Fruit fly (Drosophila melanogaster) whole organism, embryonic: ENCODE data around the gene ZnT63C.

ENCODE experiments used
- Bgb ChIP-seq: fragments of 200-800 bp; sonication (Bioruptor generic); IDR thresholded peaks from 2 replicates; pipeline ENCODE4 v1.3.6; 2022; ENCODE audit warnings: missing biosample characterization, missing genetic modification characterization; ENCODE audit not compliant: partially characterized antibody
- Blimp-1 ChIP-seq: fragments of 200-800 bp; sonication (Bioruptor generic); optimal IDR thresholded peaks from 3 replicates; lab custom pipeline; 2018; ENCODE audit warnings: missing biosample characterization, missing genetic modification characterization, mild to moderate bottlenecking, moderate library complexity, missing genetic modification reagents
- CG11247 ChIP-seq: fragments of 200-800 bp; sonication (Bioruptor generic); IDR thresholded peaks from 2 replicates; pipeline ENCODE4 v1.3.6; 2022; ENCODE audit warnings: missing biosample characterization, missing genetic modification characterization
- CG12219 ChIP-seq: fragments of 200-800 bp; sonication (Bioruptor generic); optimal IDR thresholded peaks from 3 replicates; lab custom pipeline; 2018; ENCODE audit warnings: missing biosample characterization, mild to moderate bottlenecking, missing genetic modification characterization
- CG14050 ChIP-seq: fragments of 200-800 bp; sonication (Bioruptor generic); IDR thresholded peaks from 3 replicates; pipeline ENCODE4 v1.3.6; 2022; ENCODE audit warnings: missing biosample characterization, missing genetic modification characterization
- CG14965 ChIP-seq: fragments of 200-800 bp; sonication (Bioruptor generic); optimal IDR thresholded peaks from 2 replicates; lab custom pipeline; 2016; ENCODE audit warnings: missing biosample characterization, missing genetic modification characterization, borderline replicate concordance
- CG15514 ChIP-seq: fragments of 200-800 bp; sonication (Bioruptor generic); optimal IDR thresholded peaks from 3 replicates; lab custom pipeline; 2017; ENCODE audit warnings: missing biosample characterization, missing genetic modification characterization, mild to moderate bottlenecking, moderate library complexity, missing genetic modification reagents
- CG15601 ChIP-seq: fragments of 200-800 bp; sonication (Bioruptor generic); optimal IDR thresholded peaks from 3 replicates; lab custom pipeline; 2019; ENCODE audit warnings: missing biosample characterization, mild to moderate bottlenecking, missing genetic modification characterization, moderate library complexity
- CG18262 ChIP-seq: fragments of 200-800 bp; optimal IDR thresholded peaks from 3 replicates; lab custom pipeline; 2019; ENCODE audit warnings: missing biosample characterization, mild to moderate bottlenecking, missing genetic modification characterization, moderate library complexity
- CG18476 ChIP-seq: fragments of 200-800 bp; sonication (Bioruptor generic); optimal IDR thresholded peaks from 2 replicates; lab custom pipeline; 2016; ENCODE audit warnings: missing biosample characterization, mild to moderate bottlenecking, missing genetic modification characterization
- CG2889 ChIP-seq: fragments of 200-800 bp; sonication (Bioruptor generic); IDR thresholded peaks from 3 replicates; pipeline ENCODE4 v1.3.6; 2022; ENCODE audit warnings: missing biosample characterization, missing genetic modification characterization
- CG3065 ChIP-seq: fragments of 200-800 bp; sonication (Bioruptor generic); optimal IDR thresholded peaks from 2 replicates; lab custom pipeline; 2016; ENCODE audit warnings: missing biosample characterization, missing genetic modification characterization
- CG31224 ChIP-seq: fragments of 200-800 bp; sonication (Bioruptor generic); IDR thresholded peaks from 2 replicates; pipeline ENCODE4 v1.3.6; 2022; ENCODE audit warnings: missing biosample characterization, missing genetic modification characterization
- CG31365 ChIP-seq: fragments of 200-800 bp; sonication (Bioruptor generic); optimal IDR thresholded peaks from 2 replicates; lab custom pipeline; 2018; ENCODE audit warnings: missing biosample characterization, mild to moderate bottlenecking, missing genetic modification characterization
- CG32772 ChIP-seq: fragments of 200-800 bp; sonication (Bioruptor generic); IDR thresholded peaks from 2 replicates; pipeline ENCODE4 v1.3.6; 2022; ENCODE audit warnings: missing biosample characterization, missing genetic modification characterization
- CG4404 ChIP-seq: fragments of 200-800 bp; sonication (Bioruptor generic); IDR thresholded peaks from 2 replicates; pipeline ENCODE4 v1.3.6; 2022; ENCODE audit warnings: missing biosample characterization, missing genetic modification characterization
- CG5953 ChIP-seq: fragments of 200-800 bp; sonication (Bioruptor generic); IDR thresholded peaks from 2 replicates; pipeline ENCODE4 v1.3.6; 2022; ENCODE audit warnings: missing biosample characterization, missing genetic modification characterization
- CG8924 ChIP-seq: fragments of 200-800 bp; optimal IDR thresholded peaks from 3 replicates; lab custom pipeline; 2019; ENCODE audit warnings: missing biosample characterization, mild to moderate bottlenecking, missing genetic modification characterization, moderate library complexity
- CG8944 ChIP-seq: fragments of 200-800 bp; sonication (Bioruptor generic); optimal IDR thresholded peaks from 3 replicates; lab custom pipeline; 2016; ENCODE audit warnings: missing biosample characterization, missing genetic modification characterization
- CG9437 ChIP-seq: fragments of 200-800 bp; sonication (Bioruptor generic); optimal IDR thresholded peaks from 2 replicates; lab custom pipeline; 2018; ENCODE audit warnings: missing biosample characterization, mild to moderate bottlenecking, missing genetic modification characterization
- Camta ChIP-seq: fragments of 200-800 bp; sonication (Bioruptor generic); optimal IDR thresholded peaks from 2 replicates; lab custom pipeline; 2016; ENCODE audit warnings: missing biosample characterization, missing genetic modification characterization
- Fer3 ChIP-seq: fragments of 200-800 bp; sonication (Bioruptor generic); optimal IDR thresholded peaks from 2 replicates; lab custom pipeline; 2018; ENCODE audit warnings: missing biosample characterization, mild to moderate bottlenecking, missing genetic modification characterization, moderate library complexity
- Hand ChIP-seq: fragments of 200-800 bp; sonication (Bioruptor generic); optimal IDR thresholded peaks from 2 replicates; lab custom pipeline; 2017; ENCODE audit warnings: mild to moderate bottlenecking, missing biosample characterization, missing genetic modification reagents, missing genetic modification characterization
- Hmx ChIP-seq: fragments of 200-800 bp; sonication (Bioruptor generic); optimal IDR thresholded peaks from 2 replicates; lab custom pipeline; 2016; ENCODE audit warnings: missing biosample characterization, missing genetic modification characterization
- Mrtf ChIP-seq: fragments of 200-800 bp; sonication (Bioruptor generic); IDR thresholded peaks from 3 replicates; pipeline ENCODE4 v1.3.6; 2022; ENCODE audit warnings: missing biosample characterization, missing genetic modification characterization
- Myb ChIP-seq: fragments of 200-800 bp; sonication (Bioruptor generic); optimal IDR thresholded peaks from 2 replicates; lab custom pipeline; 2016; ENCODE audit warnings: missing biosample characterization, missing genetic modification characterization
- Ptx1 ChIP-seq: fragments of 200-800 bp; sonication (Bioruptor generic); IDR thresholded peaks from 2 replicates; pipeline ENCODE4 v1.3.6; 2022; ENCODE audit warnings: missing biosample characterization, missing genetic modification characterization
- aop ChIP-seq: fragments of 200-800 bp; sonication (Bioruptor generic); IDR thresholded peaks from 2 replicates; pipeline ENCODE4 v1.3.6; 2022; ENCODE audit warnings: missing biosample characterization, missing genetic modification characterization
- crol ChIP-seq: fragments of 200-800 bp; sonication (Bioruptor generic); IDR thresholded peaks from 2 replicates; pipeline ENCODE4 v1.3.6; 2022; ENCODE audit warnings: missing biosample characterization, missing genetic modification characterization
- danr ChIP-seq: fragments of 200-800 bp; sonication (Bioruptor generic); IDR thresholded peaks from 2 replicates; pipeline ENCODE4 v1.3.6; 2022; ENCODE audit warnings: missing biosample characterization, missing genetic modification characterization
- dmrt11E ChIP-seq: fragments of 200-800 bp; sonication (Bioruptor generic); optimal IDR thresholded peaks from 3 replicates; lab custom pipeline; 2018; ENCODE audit warnings: missing biosample characterization, mild to moderate bottlenecking, missing genetic modification characterization, moderate library complexity
- dpn ChIP-seq, 2 experiments: fragments of 200-800 bp; sonication (Bioruptor generic); optimal IDR thresholded peaks; 3 replicates each; lab custom pipeline; 2016; ENCODE audit warnings: missing biosample characterization in 2 of 2, missing genetic modification characterization in 2 of 2
- esg ChIP-seq: fragments of 200-800 bp; sonication (Bioruptor generic); conservative IDR thresholded peaks from 2 replicates; pipeline ENCODE4 v1.3.6; 2022; ENCODE audit warnings: missing biosample characterization, missing genetic modification characterization
- fu2 ChIP-seq: fragments of 200-800 bp; sonication (Bioruptor generic); optimal IDR thresholded peaks from 2 replicates; lab custom pipeline; 2016; ENCODE audit warnings: missing biosample characterization, missing genetic modification characterization
- gsb-n ChIP-seq: fragments of 200-800 bp; sonication (Bioruptor generic); optimal IDR thresholded peaks from 3 replicates; lab custom pipeline; 2018; ENCODE audit warnings: missing biosample characterization, mild to moderate bottlenecking, missing genetic modification characterization
- lab ChIP-seq: fragments of 200-800 bp; sonication (Bioruptor generic); optimal IDR thresholded peaks from 3 replicates; lab custom pipeline; 2017; ENCODE audit warnings: missing biosample characterization, missing genetic modification characterization, mild to moderate bottlenecking, moderate library complexity, missing genetic modification reagents
- mam ChIP-seq: fragments of 200-800 bp; sonication (Bioruptor generic); optimal IDR thresholded peaks from 3 replicates; lab custom pipeline; 2016; ENCODE audit warnings: missing biosample characterization, missing genetic modification characterization
- nerfin-1 ChIP-seq: fragments of 200-800 bp; sonication (Bioruptor generic); optimal IDR thresholded peaks from 3 replicates; lab custom pipeline; 2019; ENCODE audit warnings: missing biosample characterization, mild to moderate bottlenecking, missing genetic modification characterization, moderate library complexity
- pb ChIP-seq: fragments of 200-800 bp; sonication (Bioruptor generic); optimal IDR thresholded peaks from 3 replicates; lab custom pipeline; 2016; ENCODE audit warnings: missing biosample characterization, missing genetic modification characterization
- prd ChIP-seq, 3 experiments: fragments of >200 bp in 2 of 3; fragments of 200-800 bp in 1 of 3; sonication (Bioruptor generic) in 1 of 3; optimal IDR thresholded peaks in 2 of 3; IDR thresholded peaks in 1 of 3; 2 replicates in 2 of 3; 3 replicates in 1 of 3; pipeline versions ENCODE4 v1.3.6 to Lab custom; 2017 to 2022; ENCODE audit warnings: missing biosample characterization in 1 of 3, missing genetic modification characterization in 1 of 3
- ranshi ChIP-seq: fragments of 200-800 bp; sonication (Bioruptor generic); IDR thresholded peaks from 2 replicates; pipeline ENCODE4 v1.3.6; 2022; ENCODE audit warnings: missing biosample characterization, missing genetic modification characterization
- slbo ChIP-seq: fragments of 200-800 bp; sonication (Bioruptor generic); IDR thresholded peaks from 2 replicates; pipeline ENCODE4 v1.3.6; 2022; ENCODE audit warnings: missing biosample characterization, missing genetic modification characterization
- sna ChIP-seq: fragments of 200-800 bp; sonication (Bioruptor generic); IDR thresholded peaks from 2 replicates; pipeline ENCODE4 v1.3.6; 2022; ENCODE audit warnings: missing biosample characterization, missing genetic modification characterization; ENCODE audit not compliant: partially characterized antibody
- sr ChIP-seq: fragments of 200-800 bp; sonication (Bioruptor generic); IDR thresholded peaks from 3 replicates; pipeline ENCODE4 v1.3.6; 2022; ENCODE audit warnings: missing biosample characterization, missing genetic modification characterization
- stc ChIP-seq: fragments of 200-800 bp; sonication (Bioruptor generic); IDR thresholded peaks from 2 replicates; pipeline ENCODE4 v1.3.6; 2022; ENCODE audit warnings: missing biosample characterization, missing genetic modification characterization
- tin ChIP-seq: fragments of 200-800 bp; sonication (Bioruptor generic); optimal IDR thresholded peaks from 3 replicates; lab custom pipeline; 2016; ENCODE audit warnings: missing biosample characterization, missing genetic modification characterization
- tna ChIP-seq: fragments of 200-800 bp; sonication (Bioruptor generic); IDR thresholded peaks from 2 replicates; pipeline ENCODE4 v1.3.6; 2022; ENCODE audit warnings: missing biosample characterization, missing genetic modification characterization; ENCODE audit not compliant: partially characterized antibody
- trh ChIP-seq: fragments of 200-800 bp; sonication (Bioruptor generic); optimal IDR thresholded peaks from 2 replicates; lab custom pipeline; 2016; ENCODE audit warnings: missing biosample characterization, missing genetic modification characterization
- unc-4 ChIP-seq: fragments of 200-800 bp; sonication (Bioruptor generic); IDR thresholded peaks from 2 replicates; pipeline ENCODE4 v1.3.6; 2022; ENCODE audit warnings: missing biosample characterization, missing genetic modification characterization; ENCODE audit not compliant: partially characterized antibody
- wek ChIP-seq: fragments of 200-800 bp; sonication (Bioruptor generic); optimal IDR thresholded peaks from 3 replicates; lab custom pipeline; 2018; ENCODE audit warnings: missing biosample characterization, mild to moderate bottlenecking, missing genetic modification characterization, moderate library complexity

Gene ZnT63C

DNA sequence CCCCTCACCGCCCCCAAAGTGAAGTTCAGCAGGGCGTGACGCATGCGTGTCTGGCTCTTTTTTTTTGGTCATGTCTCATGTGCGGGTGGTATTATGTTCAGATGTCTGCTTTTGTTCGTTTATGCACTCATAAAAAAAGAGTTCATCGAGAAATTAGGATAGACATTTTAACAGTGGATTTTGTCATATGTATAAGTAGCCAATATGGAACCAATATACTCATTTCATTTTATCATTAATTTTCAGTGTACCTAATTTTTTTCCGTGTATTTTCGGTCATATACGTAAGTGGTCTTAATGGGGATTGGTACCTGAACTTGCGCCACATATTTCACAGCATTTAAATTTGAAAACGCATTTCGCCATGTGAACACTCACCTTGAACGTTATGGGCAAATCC lies 3.2 kb upstream of the ZnT63C start (continued):
- TF ChIP-seq prd (optimal IDR thresholded peaks at IDR 0.05; lab: Kevin White, UChicago) (no peak), prd (GFP tag; IDR thresholded peaks at IDR 0.05; lab: Robert Waterston, UW) (peak; percentile 65; the same call in 2 of the 3 replicates), CG8944 (GFP tag; lab: Kevin White, UChicago) (no peak), CG4404 (0 out of 2 replicates have a peak, but pooled peaks have one; percentile 29), Bgb (GFP tag; lab: Robert Waterston, UW) (no peak), CG14965 (GFP tag; lab: Kevin White, UChicago) (peak; percentile 31), CG32772 (GFP tag; lab: Robert Waterston, UW) (peak; percentile 4; the same call in 1 of the 2 replicates), CG15514 (GFP tag; lab: Kevin White, UChicago) (peak; percentile 27), lab (GFP tag; lab: Kevin White, UChicago) (peak; percentile 71), Ptx1 (GFP tag; lab: Robert Waterston, UW) (peak; percentile 82), CG15601 (tag; lab: Kevin White, UChicago) (peak; percentile 29), mam (GFP tag; lab: Kevin White, UChicago) (peak; percentile 54), Myb (GFP tag; lab: Kevin White, UChicago) (peak; percentile 4), CG14050 (GFP tag; lab: Robert Waterston, UW) (peak; percentile 61), Blimp-1 (GFP tag; lab: Kevin White, UChicago) (peak; percentile 78), sna (GFP tag; lab: Robert Waterston, UW) (no peak), CG8924 (peak; percentile 30), gsb-n (tag; lab: Kevin White, UChicago) (peak; percentile 20), CG12219 (peak; percentile 38), danr (GFP tag; lab: Robert Waterston, UW) (0 out of 2 replicates have a peak, but pooled peaks have one; percentile 20), CG9437 (GFP tag; lab: Kevin White, UChicago) (peak; percentile 37), CG2889 (0 out of 3 replicates have a peak, but pooled peaks have one; percentile 33), dmrt11E (tag; lab: Kevin White, UChicago) (peak; percentile 54), dpn (GFP tag; optimal IDR thresholded peaks at IDR 0.05; lab: Kevin White, UChicago) (peak; percentile 20 to 58), ranshi (peak; percentile 80), Hmx (GFP tag; lab: Kevin White, UChicago) (no peak), Fer3 (tag; lab: Kevin White, UChicago) (peak; percentile 64), stc (peak; percentile 57; the same call in 1 of the 2 replicates), CG18476 (GFP tag; lab: Kevin White, UChicago) (peak; percentile 30), trh (GFP tag; lab: Kevin White, UChicago) (peak; percentile 3), CG11247 (no peak), tna (no peak), CG31224 (GFP tag; lab: Robert Waterston, UW) (peak; percentile 44; the same call in 1 of the 2 replicates), fu2 (GFP tag; lab: Kevin White, UChicago) (no peak), esg (GFP tag; lab: Robert Waterston, UW) (peak; percentile 59), crol (no peak), tin (GFP tag; lab: Kevin White, UChicago) (peak; percentile 68), pb (GFP tag; lab: Kevin White, UChicago) (peak; percentile 8), Hand (GFP tag; lab: Kevin White, UChicago) (no peak), sr (0 out of 3 replicates have a peak, but pooled peaks have one; percentile 35), nerfin-1 (tag; lab: Kevin White, UChicago) (peak; percentile 50), slbo (GFP tag; lab: Robert Waterston, UW) (peak; percentile 66), CG31365 (peak; percentile 15), wek (GFP tag; lab: Kevin White, UChicago) (peak; percentile 19), CG18262 (peak; percentile 66), Camta (GFP tag; lab: Kevin White, UChicago) (peak; percentile 58), Mrtf (no peak), CG5953 (GFP tag; lab: Robert Waterston, UW) (peak; percentile 45; the same call in 1 of the 2 replicates), CG3065 (peak; percentile 59), unc-4 (no peak), aop (GFP tag; lab: Robert Waterston, UW) (no peak)
